Worm (Caenorhabditis elegans): Measurements from ENCODE around the gene srh-272.

ce11 chrV:2815956-2816355, 47.2 kb upstream of the srh-272 start, which contains the start of gene F54E2.5:
- TF ChIP-seq B0310.2 (tag; optimal IDR thresholded peaks at IDR 0.05), result no peak
- no peak for TF ChIP-seq tbx-11 (GFP tag; IDR thresholded peaks at IDR 0.05)

Data from whole organism, early embryonic.